Fruit fly (Drosophila melanogaster) whole organism, embryonic: ENCODE data around the gene mRpS7.

Experiments
- Ada2b ChIP-seq: fragments of 200-800 bp; sonication (Bioruptor generic); IDR thresholded peaks from 2 replicates; pipeline ENCODE4 v1.3.6; 2022; ENCODE audit warnings: missing biosample characterization, missing genetic modification characterization
- Adf1 ChIP-seq: fragments of 200-800 bp; sonication (Bioruptor generic); IDR thresholded peaks from 2 replicates; pipeline ENCODE4 v1.3.6; 2022; ENCODE audit warnings: missing biosample characterization, missing genetic modification characterization
- Bteb2 ChIP-seq: fragments of 200-800 bp; sonication (Bioruptor generic); optimal IDR thresholded peaks from 2 replicates; lab custom pipeline; 2016; ENCODE audit warnings: missing biosample characterization, missing genetic modification characterization
- C15 ChIP-seq: fragments of 200-800 bp; sonication (Bioruptor generic); IDR thresholded peaks from 3 replicates; pipeline ENCODE4 v1.3.6; 2022; ENCODE audit warnings: missing biosample characterization, missing genetic modification characterization
- CG10209 ChIP-seq: fragments of 200-800 bp; sonication (Bioruptor generic); optimal IDR thresholded peaks from 3 replicates; lab custom pipeline; 2017; ENCODE audit warnings: missing biosample characterization, mild to moderate bottlenecking, missing genetic modification characterization, missing genetic modification reagents
- CG1024 ChIP-seq: fragments of 200-800 bp; sonication (Bioruptor generic); IDR thresholded peaks from 2 replicates; pipeline ENCODE4 v1.3.6; 2022; ENCODE audit warnings: missing biosample characterization, missing genetic modification characterization
- CG10654 ChIP-seq: fragments of 200-800 bp; sonication (Bioruptor generic); optimal IDR thresholded peaks from 2 replicates; lab custom pipeline; 2016; ENCODE audit warnings: missing biosample characterization, missing genetic modification characterization
- CG12236 ChIP-seq: fragments of 200-800 bp; sonication (Bioruptor generic); optimal IDR thresholded peaks from 2 replicates; lab custom pipeline; 2016; ENCODE audit warnings: missing biosample characterization, missing genetic modification characterization
- CG13123 ChIP-seq: fragments of 200-800 bp; sonication (Bioruptor generic); optimal IDR thresholded peaks from 2 replicates; lab custom pipeline; 2016; ENCODE audit warnings: missing biosample characterization, missing genetic modification characterization
- CG15514 ChIP-seq: fragments of 200-800 bp; sonication (Bioruptor generic); optimal IDR thresholded peaks from 3 replicates; lab custom pipeline; 2017; ENCODE audit warnings: missing biosample characterization, missing genetic modification characterization, mild to moderate bottlenecking, moderate library complexity, missing genetic modification reagents
- CG2116 ChIP-seq: fragments of 200-800 bp; sonication (Bioruptor generic); optimal IDR thresholded peaks from 3 replicates; lab custom pipeline; 2018; ENCODE audit warnings: missing biosample characterization, mild to moderate bottlenecking, missing genetic modification characterization
- CG2712 ChIP-seq: fragments of 200-800 bp; optimal IDR thresholded peaks from 3 replicates; lab custom pipeline; 2019; ENCODE audit warnings: missing biosample characterization, mild to moderate bottlenecking, missing genetic modification characterization, moderate library complexity
- CG30403 ChIP-seq: fragments of 200-800 bp; sonication (Bioruptor generic); optimal IDR thresholded peaks from 3 replicates; lab custom pipeline; 2016; ENCODE audit warnings: missing biosample characterization, missing genetic modification characterization
- CG4360 ChIP-seq: fragments of 200-800 bp; sonication (Bioruptor generic); IDR thresholded peaks from 2 replicates; pipeline ENCODE4 v1.3.6; 2022; ENCODE audit warnings: missing biosample characterization, missing genetic modification characterization
- CG6854 ChIP-seq: fragments of 200-800 bp; sonication (Bioruptor generic); optimal IDR thresholded peaks from 3 replicates; lab custom pipeline; 2017; ENCODE audit warnings: missing biosample characterization, mild to moderate bottlenecking, missing genetic modification characterization
- CG8290 ChIP-seq, 3 experiments: fragments of 200-800 bp; sonication (Bioruptor generic); optimal IDR thresholded peaks; 2 replicates each; lab custom pipeline; 2016 to 2019; ENCODE audit warnings: missing biosample characterization in 3 of 3, missing genetic modification characterization in 3 of 3, mild to moderate bottlenecking in 2 of 3, moderate library complexity in 1 of 3
- CG8388 ChIP-seq: fragments of 200-800 bp; sonication (Bioruptor generic); optimal IDR thresholded peaks from 2 replicates; lab custom pipeline; 2019; ENCODE audit warnings: missing biosample characterization, mild to moderate bottlenecking, missing genetic modification characterization, moderate library complexity
- CG9797 ChIP-seq: fragments of 200-800 bp; sonication (Bioruptor generic); optimal IDR thresholded peaks from 3 replicates; lab custom pipeline; 2018; ENCODE audit warnings: missing biosample characterization, mild to moderate bottlenecking, missing genetic modification characterization
- CG9876 ChIP-seq: fragments of 200-800 bp; sonication (Bioruptor generic); optimal IDR thresholded peaks from 2 replicates; lab custom pipeline; 2016; ENCODE audit warnings: missing biosample characterization, missing genetic modification characterization
- E2f1 ChIP-seq: fragments of 200-800 bp; sonication (Bioruptor generic); IDR thresholded peaks from 2 replicates; pipeline ENCODE4 v1.3.6; 2022; ENCODE audit warnings: missing biosample characterization, missing genetic modification characterization
- Eip74EF ChIP-seq, 2 experiments: fragments of 200-800 bp in 1 of 2; fragments of >200 bp in 1 of 2; sonication (Bioruptor generic) in 1 of 2; optimal IDR thresholded peaks; 2 replicates each; lab custom pipeline; 2017 to 2019; ENCODE audit warnings: missing biosample characterization in 2 of 2, missing genetic modification characterization in 2 of 2, mild to moderate bottlenecking in 1 of 2, moderate library complexity in 1 of 2
- Fer3 ChIP-seq: fragments of 200-800 bp; sonication (Bioruptor generic); optimal IDR thresholded peaks from 2 replicates; lab custom pipeline; 2018; ENCODE audit warnings: missing biosample characterization, mild to moderate bottlenecking, missing genetic modification characterization, moderate library complexity
- Mad ChIP-seq: fragments of 200-800 bp; sonication (Bioruptor generic); optimal IDR thresholded peaks from 2 replicates; lab custom pipeline; 2016; ENCODE audit warnings: missing biosample characterization, missing genetic modification characterization
- Med ChIP-seq: fragments of 200-800 bp; sonication (Bioruptor generic); peaks from one replicate; lab custom pipeline; 2016; ENCODE audit warnings: missing biosample characterization, missing genetic modification characterization, mild to moderate bottlenecking, inconsistent platforms, moderate library complexity
- Mrtf ChIP-seq: fragments of 200-800 bp; sonication (Bioruptor generic); IDR thresholded peaks from 3 replicates; pipeline ENCODE4 v1.3.6; 2022; ENCODE audit warnings: missing biosample characterization, missing genetic modification characterization
- Myb ChIP-seq: fragments of 200-800 bp; sonication (Bioruptor generic); optimal IDR thresholded peaks from 2 replicates; lab custom pipeline; 2016; ENCODE audit warnings: missing biosample characterization, missing genetic modification characterization
- Oaz ChIP-seq: fragments of 200-800 bp; sonication (Bioruptor generic); IDR thresholded peaks from 2 replicates; pipeline ENCODE4 v1.3.6; 2022; ENCODE audit warnings: missing biosample characterization, missing genetic modification characterization
- Pdp1 ChIP-seq, 2 experiments: fragments of 200-800 bp; sonication (Bioruptor generic); optimal IDR thresholded peaks; 3 replicates each; lab custom pipeline; 2016; ENCODE audit warnings: missing biosample characterization in 2 of 2, missing genetic modification characterization in 2 of 2, mild to moderate bottlenecking in 1 of 2, moderate library complexity in 1 of 2
- Rfx ChIP-seq: fragments of 200-800 bp; sonication (Bioruptor generic); IDR thresholded peaks from 2 replicates; pipeline ENCODE4 v1.3.6; 2022; ENCODE audit warnings: missing biosample characterization, missing genetic modification characterization
- Scr ChIP-seq: fragments of 200-800 bp; sonication (Bioruptor generic); IDR thresholded peaks from 2 replicates; pipeline ENCODE4 v1.3.6; 2022; ENCODE audit warnings: missing biosample characterization, missing genetic modification characterization; ENCODE audit not compliant: partially characterized antibody
- Ssrp ChIP-seq: fragments of 200-800 bp; sonication (Bioruptor generic); optimal IDR thresholded peaks from 2 replicates; lab custom pipeline; 2018; ENCODE audit warnings: missing biosample characterization, mild to moderate bottlenecking, missing genetic modification characterization, moderate library complexity
- Tbp ChIP-seq: fragments of >200 bp; optimal IDR thresholded peaks from 2 replicates; lab custom pipeline; 2018; ENCODE audit warnings: missing biosample characterization, missing genetic modification characterization
- Vsx1 ChIP-seq: fragments of 200-800 bp; sonication (Bioruptor generic); optimal IDR thresholded peaks from 2 replicates; lab custom pipeline; 2017; ENCODE audit warnings: missing biosample characterization, mild to moderate bottlenecking, missing genetic modification characterization, missing genetic modification reagents
- Xbp1 ChIP-seq: fragments of 200-800 bp; sonication (Bioruptor generic); optimal IDR thresholded peaks from 3 replicates; lab custom pipeline; 2016; ENCODE audit warnings: missing biosample characterization, mild to moderate bottlenecking, missing genetic modification characterization
- YL-1 ChIP-seq: fragments of 200-800 bp; sonication (Bioruptor generic); optimal IDR thresholded peaks from 3 replicates; lab custom pipeline; 2017; ENCODE audit warnings: missing biosample characterization, mild to moderate bottlenecking, missing genetic modification characterization
- ato ChIP-seq: fragments of 200-800 bp; sonication (Bioruptor generic); IDR thresholded peaks from 2 replicates; pipeline ENCODE4 v1.3.6; 2022; ENCODE audit warnings: missing biosample characterization, missing genetic modification characterization; ENCODE audit not compliant: partially characterized antibody
- az2 ChIP-seq: fragments of 200-800 bp; sonication (Bioruptor generic); optimal IDR thresholded peaks from 3 replicates; lab custom pipeline; 2016; ENCODE audit warnings: missing biosample characterization, missing genetic modification characterization
- bigmax ChIP-seq: fragments of 200-800 bp; sonication (Bioruptor generic); optimal IDR thresholded peaks from 2 replicates; lab custom pipeline; 2018; ENCODE audit warnings: missing biosample characterization, mild to moderate bottlenecking, missing genetic modification characterization
- crol ChIP-seq: fragments of 200-800 bp; sonication (Bioruptor generic); IDR thresholded peaks from 2 replicates; pipeline ENCODE4 v1.3.6; 2022; ENCODE audit warnings: missing biosample characterization, missing genetic modification characterization
- dpn ChIP-seq, 2 experiments: fragments of 200-800 bp; sonication (Bioruptor generic); optimal IDR thresholded peaks; 3 replicates each; lab custom pipeline; 2016; ENCODE audit warnings: missing biosample characterization in 2 of 2, missing genetic modification characterization in 2 of 2
- eyg ChIP-seq: fragments of 200-800 bp; sonication (Bioruptor generic); optimal IDR thresholded peaks from 3 replicates; lab custom pipeline; 2016; ENCODE audit warnings: missing biosample characterization, missing genetic modification characterization
- gsb-n ChIP-seq: fragments of 200-800 bp; sonication (Bioruptor generic); optimal IDR thresholded peaks from 3 replicates; lab custom pipeline; 2018; ENCODE audit warnings: missing biosample characterization, mild to moderate bottlenecking, missing genetic modification characterization
- ind ChIP-seq: fragments of 200-800 bp; sonication (Bioruptor generic); optimal IDR thresholded peaks from 3 replicates; lab custom pipeline; 2016; ENCODE audit warnings: missing biosample characterization, missing genetic modification characterization
- mam ChIP-seq: fragments of 200-800 bp; sonication (Bioruptor generic); optimal IDR thresholded peaks from 3 replicates; lab custom pipeline; 2016; ENCODE audit warnings: missing biosample characterization, missing genetic modification characterization
- prd ChIP-seq, 3 experiments: fragments of >200 bp in 2 of 3; fragments of 200-800 bp in 1 of 3; sonication (Bioruptor generic) in 1 of 3; optimal IDR thresholded peaks in 2 of 3; IDR thresholded peaks in 1 of 3; 2 replicates in 2 of 3; 3 replicates in 1 of 3; pipeline versions ENCODE4 v1.3.6 to Lab custom; 2017 to 2022; ENCODE audit warnings: missing biosample characterization in 1 of 3, missing genetic modification characterization in 1 of 3
- sim ChIP-seq: fragments of 200-800 bp; sonication (Bioruptor generic); IDR thresholded peaks from 2 replicates; pipeline ENCODE4 v1.3.6; 2022; ENCODE audit warnings: missing biosample characterization, missing genetic modification characterization
- sisA ChIP-seq: fragments of 200-800 bp; sonication (Bioruptor generic); IDR thresholded peaks from 2 replicates; pipeline ENCODE4 v1.3.6; 2022; ENCODE audit warnings: missing biosample characterization, missing genetic modification characterization
- so ChIP-seq: fragments of 200-800 bp; sonication (Bioruptor generic); IDR thresholded peaks from 3 replicates; pipeline ENCODE4 v1.3.6; 2022; ENCODE audit warnings: missing biosample characterization, missing genetic modification characterization
- trem ChIP-seq: fragments of 200-800 bp; optimal IDR thresholded peaks from 3 replicates; lab custom pipeline; 2019; ENCODE audit warnings: missing biosample characterization, mild to moderate bottlenecking, missing genetic modification characterization, moderate library complexity
- yki ChIP-seq: fragments of >200 bp; optimal IDR thresholded peaks from 3 replicates; lab custom pipeline; 2018

The mRpS7 gene

DNA sequence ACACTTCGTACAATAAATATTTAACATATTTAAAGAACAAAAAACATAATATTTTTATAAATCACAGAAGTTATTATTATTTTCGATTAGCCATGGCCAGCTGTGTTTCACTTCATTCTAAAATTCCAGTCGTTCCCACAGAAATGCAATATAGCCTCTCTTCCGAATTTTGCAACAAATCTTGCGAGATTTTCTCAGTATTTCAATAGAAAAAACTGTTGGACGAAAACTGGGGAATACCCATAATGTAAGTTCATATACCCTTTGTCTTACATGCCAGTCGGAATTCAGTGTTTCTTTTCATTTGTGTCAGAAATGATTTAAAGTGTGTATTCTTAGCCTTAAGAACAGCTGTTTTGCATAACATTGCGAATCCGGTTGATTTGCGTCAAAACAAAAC lies 30.0 kb upstream of the mRpS7 start, which contains the start of the genes CtsL4 and ClpP:
CtsL4 (minus strand) TSS at position 90 of the 400 bp plus-strand sequence.
ClpP (plus strand) TSS at position 288 of the 400 bp plus-strand sequence.
- TF ChIP-seq mam (GFP tag; lab: Kevin White, UChicago) (peak; percentile 47), Med (GFP tag; lab: Kevin White, UChicago) (peak; percentile 77), CG13123 (GFP tag; lab: Kevin White, UChicago) (no peak), C15 (GFP tag; lab: Robert Waterston, UW) (no peak), ind (GFP tag; lab: Kevin White, UChicago) (peak; percentile 49), Mad (GFP tag; lab: Kevin White, UChicago) (no peak), sisA (GFP tag; lab: Robert Waterston, UW) (peak; percentile 32; the same call in 1 of the 2 replicates), CG2712 (tag; lab: Kevin White, UChicago) (peak; percentile 55), ato (GFP tag; lab: Robert Waterston, UW) (no peak), Pdp1 (GFP tag; optimal IDR thresholded peaks at IDR 0.05; lab: Kevin White, UChicago) (peak; percentile 29 to 97), yki (no peak), Xbp1 (GFP tag; lab: Kevin White, UChicago) (peak; percentile 71), CG9876 (GFP tag; lab: Kevin White, UChicago) (no peak), CG4360 (GFP tag; lab: Robert Waterston, UW) (no peak), so (GFP tag; lab: Robert Waterston, UW) (no peak), bigmax (GFP tag; lab: Kevin White, UChicago) (peak; percentile 12), CG8388 (GFP tag; lab: Kevin White, UChicago) (peak; percentile 68), CG8290 (GFP tag; optimal IDR thresholded peaks at IDR 0.05; lab: Kevin White, UChicago) (peak; percentile 78), CG8290 (tag; optimal IDR thresholded peaks at IDR 0.05; lab: Kevin White, UChicago) (peak in 1 of 2 experiments; percentile 14), Mrtf (GFP tag; lab: Robert Waterston, UW) (peak; percentile 39; the same call in 1 of the 3 replicates), CG10654 (GFP tag; lab: Kevin White, UChicago) (peak; percentile 4), CG10209 (GFP tag; lab: Kevin White, UChicago) (peak; percentile 24), Eip74EF (GFP tag; optimal IDR thresholded peaks at IDR 0.05; lab: Kevin White, UChicago) (no peak), Myb (GFP tag; lab: Kevin White, UChicago) (peak; percentile 15), Fer3 (tag; lab: Kevin White, UChicago) (peak; percentile 26), Scr (GFP tag; lab: Robert Waterston, UW) (0 out of 2 replicates have a peak, but pooled peaks have one; percentile 23), Tbp (GFP tag; lab: Kevin White, UChicago) (no peak), dpn (GFP tag; optimal IDR thresholded peaks at IDR 0.05; lab: Kevin White, UChicago) (peak; percentile 53 to 67), CG30403 (GFP tag; lab: Kevin White, UChicago) (peak; percentile 46), CG12236 (GFP tag; lab: Kevin White, UChicago) (no peak), az2 (peak; percentile 52), Bteb2 (peak; percentile 24), Ada2b (peak; percentile 37), trem (tag; lab: Kevin White, UChicago) (peak; percentile 46), Ssrp (tag; lab: Kevin White, UChicago) (peak; percentile 8), CG9797 (GFP tag; lab: Kevin White, UChicago) (peak; percentile 1), CG1024 (GFP tag; lab: Robert Waterston, UW) (peak; percentile 95), CG6854 (GFP tag; lab: Kevin White, UChicago) (no peak), eyg (GFP tag; lab: Kevin White, UChicago) (no peak), Oaz (no peak; the same call in 1 of the 2 replicates), E2f1 (GFP tag; lab: Robert Waterston, UW) (no peak), prd (optimal IDR thresholded peaks at IDR 0.05; lab: Kevin White, UChicago) (no peak), prd (GFP tag; IDR thresholded peaks at IDR 0.05; lab: Robert Waterston, UW) (peak; percentile 67; the same call in 2 of the 3 replicates), crol (GFP tag; lab: Robert Waterston, UW) (no peak), CG2116 (GFP tag; lab: Kevin White, UChicago) (peak; percentile 65), CG15514 (peak; percentile 53), Adf1 (GFP tag; lab: Robert Waterston, UW) (no peak), Vsx1 (GFP tag; lab: Kevin White, UChicago) (no peak), YL-1 (GFP tag; lab: Kevin White, UChicago) (peak; percentile 53), Rfx (GFP tag; lab: Robert Waterston, UW) (no peak; the same call in 1 of the 2 replicates), gsb-n (tag; lab: Kevin White, UChicago) (no peak), sim (GFP tag; lab: Robert Waterston, UW) (no peak)
